Fruit fly (Drosophila melanogaster): ENCODE data around the gene CG1074.

Gene CG1074

DNA sequence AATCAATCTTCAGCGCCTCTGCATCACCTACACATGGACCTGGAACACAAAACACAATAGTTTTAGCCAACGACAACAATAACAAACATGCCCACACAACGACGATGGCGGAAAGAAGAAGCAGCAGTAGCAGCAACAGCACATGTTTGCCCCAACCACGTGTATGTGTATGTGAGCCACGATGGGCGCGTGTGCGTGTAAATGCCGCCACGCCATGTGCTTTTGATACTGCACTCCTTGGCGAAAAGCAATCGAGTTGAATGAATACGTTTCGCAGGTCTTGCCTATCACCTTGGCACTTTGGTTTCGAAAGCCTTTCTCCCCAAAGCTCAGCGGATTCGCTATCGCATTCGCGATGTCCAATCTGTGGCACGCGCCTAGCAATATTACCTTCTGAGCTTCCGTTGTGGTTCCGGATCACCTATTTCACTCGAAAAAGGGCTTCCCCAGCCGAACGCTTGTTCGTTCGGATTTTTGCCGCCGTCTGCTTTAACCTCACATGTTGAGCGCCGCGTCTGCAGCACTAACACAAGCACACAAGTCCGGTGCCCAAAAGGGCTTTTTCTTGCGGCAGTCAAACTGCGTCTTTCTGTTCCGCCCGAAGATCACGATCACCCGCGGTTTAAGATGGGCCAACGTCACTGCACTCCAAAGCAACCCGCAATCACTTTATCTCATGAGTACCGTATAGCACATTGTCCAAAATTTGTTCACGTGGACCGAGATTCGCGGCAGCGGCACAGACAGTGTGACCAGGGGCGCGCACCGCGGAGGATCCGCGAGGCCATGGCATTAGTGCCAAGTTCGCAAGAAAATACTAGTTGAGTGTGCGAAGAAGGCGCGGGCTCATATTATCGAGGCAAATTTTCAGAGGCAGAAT lies 4.9 kb upstream of the CG1074 start, which contains the start of gene srl:
TSS of gene srl (minus strand) at position 751 of the 880 bp plus-strand sequence.
- TF ChIP-seq kay (GFP tag; ENCODE audit: borderline replicate concordance) (no peak), Crg-1 (GFP tag; optimal IDR thresholded peaks at IDR 0.05) (no peak), cic (GFP tag; optimal IDR thresholded peaks at IDR 0.05) (peak; percentile 63), Mnt (GFP tag; optimal IDR thresholded peaks at IDR 0.05) (peak; percentile 97), CG7101 (tag; optimal IDR thresholded peaks at IDR 0.05) (no peak), bab1 (GFP tag; optimal IDR thresholded peaks at IDR 0.05) (peak; percentile 61), tj (GFP tag; optimal IDR thresholded peaks at IDR 0.05) (peak; percentile 66), CG11617 (GFP tag; optimal IDR thresholded peaks at IDR 0.05) (peak; percentile 17)

- TF ChIP-seq bab1 (GFP tag; optimal IDR thresholded peaks at IDR 0.05) (peak; percentile 70), pad (GFP tag; optimal IDR thresholded peaks at IDR 0.05) (peak; percentile 9), Crg-1 (GFP tag; optimal IDR thresholded peaks at IDR 0.05) (peak; percentile 65), toe (GFP tag; optimal IDR thresholded peaks at IDR 0.05) (no peak), CG5204 (GFP tag; optimal IDR thresholded peaks at IDR 0.05) (no peak), Clk (GFP tag; optimal IDR thresholded peaks at IDR 0.05) (peak; percentile 61), CG12768 (GFP tag; optimal IDR thresholded peaks at IDR 0.05) (no peak), ovo (GFP tag; optimal IDR thresholded peaks at IDR 0.05) (no peak), kay (GFP tag; ENCODE audit: borderline replicate concordance) (no peak), CG14711 (tag; optimal IDR thresholded peaks at IDR 0.05) (peak; percentile 53), CG7045 (GFP tag; optimal IDR thresholded peaks at IDR 0.05) (peak; percentile 38), CG33017 (tag; optimal IDR thresholded peaks at IDR 0.05) (peak; percentile 25), Mnt (GFP tag; optimal IDR thresholded peaks at IDR 0.05) (peak; percentile 72), CG7101 (tag; optimal IDR thresholded peaks at IDR 0.05) (peak; percentile 62), Hr96 (GFP tag; optimal IDR thresholded peaks at IDR 0.05) (peak; percentile 80), cic (GFP tag; optimal IDR thresholded peaks at IDR 0.05) (peak; percentile 0), cnc (optimal IDR thresholded peaks at IDR 0.05) (no peak), CG1620 (GFP tag; optimal IDR thresholded peaks at IDR 0.05) (peak; percentile 73), tj (GFP tag; optimal IDR thresholded peaks at IDR 0.05) (peak; percentile 55), CG11617 (GFP tag; optimal IDR thresholded peaks at IDR 0.05) (peak; percentile 67)
Observed at dm6 chr3R:4437113-4437512, 3.3 kb downstream of the CG1074 start, which contains the start of the genes Lipt2 and CG14650. Gene Lipt2, minus strand, starts transcription at chr3R:4437329. Gene CG14650, plus strand, starts transcription at chr3R:4437387.

DNA sequence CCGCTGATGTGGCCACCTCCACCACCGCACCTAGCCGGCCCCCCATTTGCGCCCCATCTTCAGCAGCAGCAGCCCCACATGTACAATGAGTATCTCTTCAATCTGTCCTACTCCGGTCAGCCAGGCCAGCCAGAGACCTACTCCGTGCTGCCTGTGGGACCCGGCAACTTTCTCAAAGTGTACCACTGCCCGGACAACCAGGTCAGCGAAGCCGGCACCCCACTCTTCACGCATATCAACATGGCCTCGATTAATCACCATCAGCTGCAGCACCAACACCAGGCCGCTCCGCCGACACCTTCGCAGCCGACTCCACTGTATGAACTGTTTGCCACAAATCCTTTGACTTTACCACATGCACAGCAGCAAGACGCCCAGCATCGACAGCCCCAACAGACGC lies 4.1 kb downstream of the CG1074 start:
- no peak for TF ChIP-seq Mnt (GFP tag; optimal IDR thresholded peaks at IDR 0.05)
- no peak for TF ChIP-seq Clk (GFP tag; optimal IDR thresholded peaks at IDR 0.05)
- TF ChIP-seq CG33017 (tag; optimal IDR thresholded peaks at IDR 0.05) = no peak
- no peak for TF ChIP-seq CG7101 (tag; optimal IDR thresholded peaks at IDR 0.05)
- TF ChIP-seq CG7045 (GFP tag; optimal IDR thresholded peaks at IDR 0.05) = no peak
- no peak for TF ChIP-seq tj (GFP tag; optimal IDR thresholded peaks at IDR 0.05)
- no peak for TF ChIP-seq CG5204 (GFP tag; optimal IDR thresholded peaks at IDR 0.05)
- no peak for TF ChIP-seq cnc (optimal IDR thresholded peaks at IDR 0.05)
- no peak for TF ChIP-seq toe (GFP tag; optimal IDR thresholded peaks at IDR 0.05)
- TF ChIP-seq ovo (GFP tag; optimal IDR thresholded peaks at IDR 0.05) = no peak
- TF ChIP-seq cic (GFP tag; optimal IDR thresholded peaks at IDR 0.05) = no peak
- TF ChIP-seq CG11617 (GFP tag; optimal IDR thresholded peaks at IDR 0.05) = no peak
- no peak for TF ChIP-seq CG14711 (tag; optimal IDR thresholded peaks at IDR 0.05)
- TF ChIP-seq bab1 (GFP tag; optimal IDR thresholded peaks at IDR 0.05) = no peak
- TF ChIP-seq pad (GFP tag; optimal IDR thresholded peaks at IDR 0.05) = no peak
- TF ChIP-seq CG1620 (GFP tag; optimal IDR thresholded peaks at IDR 0.05) = no peak
- no peak for TF ChIP-seq CG12768 (GFP tag; optimal IDR thresholded peaks at IDR 0.05)
- no peak for TF ChIP-seq kay (GFP tag; ENCODE audit: borderline replicate concordance)
- no peak for TF ChIP-seq Crg-1 (GFP tag; optimal IDR thresholded peaks at IDR 0.05)
- TF ChIP-seq Hr96 (GFP tag; optimal IDR thresholded peaks at IDR 0.05) = no peak

DNA sequence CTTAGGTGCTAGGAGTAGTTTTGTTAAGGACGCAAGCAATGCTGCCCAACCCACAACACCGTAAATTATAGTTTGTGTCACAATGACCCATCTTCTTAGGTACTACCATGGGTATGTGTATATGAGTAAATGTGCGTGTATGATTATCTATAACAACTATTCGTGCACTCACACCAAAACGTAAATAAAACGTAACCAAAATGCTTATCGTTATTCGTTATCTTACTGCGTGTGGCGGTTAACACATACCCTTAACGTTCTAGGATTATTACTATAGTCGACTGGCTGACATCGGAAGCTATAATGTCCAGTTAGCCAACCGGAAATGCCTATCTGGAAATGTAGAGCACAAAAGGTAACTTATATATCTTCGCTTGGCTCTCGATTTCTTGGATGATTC lies 11.3 kb downstream of the CG1074 start:
- TF ChIP-seq cnc (optimal IDR thresholded peaks at IDR 0.05) = no peak
- TF ChIP-seq Crg-1 (GFP tag; optimal IDR thresholded peaks at IDR 0.05) = no peak
- TF ChIP-seq CG14711 (tag; optimal IDR thresholded peaks at IDR 0.05) = no peak
- no peak for TF ChIP-seq tj (GFP tag; optimal IDR thresholded peaks at IDR 0.05)
- TF ChIP-seq CG7101 (tag; optimal IDR thresholded peaks at IDR 0.05) = no peak
- TF ChIP-seq Clk (GFP tag; optimal IDR thresholded peaks at IDR 0.05) = no peak
- no peak for TF ChIP-seq kay (GFP tag; ENCODE audit: borderline replicate concordance)
- no peak for TF ChIP-seq CG11617 (GFP tag; optimal IDR thresholded peaks at IDR 0.05)
- no peak for TF ChIP-seq cic (GFP tag; optimal IDR thresholded peaks at IDR 0.05)
- TF ChIP-seq CG33017 (tag; optimal IDR thresholded peaks at IDR 0.05) = no peak

dm6 chr3R:4446455-4447224 lies 12.9 kb downstream of the CG1074 start:
- TF ChIP-seq Hr96 (GFP tag; optimal IDR thresholded peaks at IDR 0.05) (no peak), cic (GFP tag; optimal IDR thresholded peaks at IDR 0.05) (no peak), toe (GFP tag; optimal IDR thresholded peaks at IDR 0.05) (no peak), pad (GFP tag; optimal IDR thresholded peaks at IDR 0.05) (no peak), Mnt (GFP tag; optimal IDR thresholded peaks at IDR 0.05) (no peak), CG12768 (GFP tag; optimal IDR thresholded peaks at IDR 0.05) (no peak), ovo (GFP tag; optimal IDR thresholded peaks at IDR 0.05) (no peak)
